Worm (Caenorhabditis elegans) whole organism, young adult: ENCODE results near the gene ugt-40.

Source experiments
- B0336.3 ChIP-seq: fragments of 200-800 bp; sonication (Bioruptor generic); IDR thresholded peaks from 2 replicates; pipeline ENCODE4 v1.3.6; 2022; ENCODE audit warnings: missing genetic modification characterization, missing compliant biosample characterization
- F33H1.4 ChIP-seq: fragments of 200-800 bp; sonication (Bioruptor generic); IDR thresholded peaks from 2 replicates; pipeline ENCODE4 v1.3.6; 2022; ENCODE audit warnings: missing genetic modification reagents, missing genetic modification characterization, missing compliant biosample characterization
- F55B11.4 ChIP-seq: sonication (generic microtip); optimal IDR thresholded peaks from 2 replicates; lab custom pipeline; 2016; ENCODE audit warnings: missing compliant biosample characterization, missing genetic modification characterization, borderline replicate concordance; ENCODE audit not compliant: insufficient read depth
- K11D2.4 ChIP-seq: fragments of 200-800 bp; sonication (Bioruptor generic); IDR thresholded peaks from 2 replicates; pipeline ENCODE4 v1.3.6; 2022; ENCODE audit warnings: missing genetic modification reagents, missing genetic modification characterization, missing compliant biosample characterization
- T07F8.4 ChIP-seq: sonication (generic microtip); optimal IDR thresholded peaks from 2 replicates; lab custom pipeline; 2016; ENCODE audit warnings: mild to moderate bottlenecking, missing genetic modification characterization, moderate library complexity, missing compliant biosample characterization
- T26A5.8 ChIP-seq: sonication (generic microtip); optimal IDR thresholded peaks from 2 replicates; lab custom pipeline; 2016; ENCODE audit warnings: missing genetic modification characterization, missing compliant biosample characterization
- Y53F4B.3 ChIP-seq: fragments of 200-800 bp; sonication (Bioruptor generic); IDR thresholded peaks from 2 replicates; pipeline ENCODE4 v1.3.6; 2022; ENCODE audit warnings: missing genetic modification reagents, missing genetic modification characterization, missing compliant biosample characterization
- Y79H2A.3 ChIP-seq: fragments of 200-800 bp; sonication (Bioruptor generic); conservative IDR thresholded peaks from 2 replicates; pipeline ENCODE4 v1.3.6; 2022; ENCODE audit warnings: missing genetic modification reagents, missing genetic modification characterization, missing compliant biosample characterization
- attf-3 ChIP-seq: fragments of 200-800 bp; sonication (Bioruptor generic); conservative IDR thresholded peaks from 2 replicates; pipeline ENCODE4 v1.3.6; 2022; ENCODE audit warnings: missing genetic modification reagents, missing genetic modification characterization, missing compliant biosample characterization
- attf-5 ChIP-seq: fragments of 200-800 bp; sonication (Bioruptor generic); optimal IDR thresholded peaks from 2 replicates; lab custom pipeline; 2018; ENCODE audit warnings: mild to moderate bottlenecking, missing genetic modification characterization, missing compliant biosample characterization
- attf-6 ChIP-seq: fragments of 200-800 bp; sonication (Bioruptor generic); IDR thresholded peaks from 2 replicates; pipeline ENCODE4 v1.3.6; 2022; ENCODE audit warnings: missing genetic modification reagents, missing genetic modification characterization, missing compliant biosample characterization
- ccch-3 ChIP-seq: fragments of 200-800 bp; sonication (Bioruptor generic); optimal IDR thresholded peaks from 2 replicates; lab custom pipeline; 2018; ENCODE audit warnings: mild to moderate bottlenecking, missing genetic modification characterization, missing compliant biosample characterization
- ceh-100 ChIP-seq: fragments of 200-800 bp; sonication (Bioruptor generic); IDR thresholded peaks from 2 replicates; pipeline ENCODE4 v1.3.6; 2022; ENCODE audit warnings: missing genetic modification reagents, missing genetic modification characterization, missing compliant biosample characterization
- ceh-79 ChIP-seq: sonication (generic microtip); optimal IDR thresholded peaks from 2 replicates; lab custom pipeline; 2017; ENCODE audit warnings: mild to moderate bottlenecking, missing genetic modification characterization, missing compliant biosample characterization
- chd-7 ChIP-seq: sonication (generic microtip); optimal IDR thresholded peaks from 2 replicates; lab custom pipeline; 2016; ENCODE audit warnings: mild to moderate bottlenecking, missing genetic modification characterization, moderate library complexity, missing compliant biosample characterization
- die-1 ChIP-seq: sonication (generic microtip); optimal IDR thresholded peaks from 2 replicates; lab custom pipeline; 2016; ENCODE audit warnings: missing genotype, mild to moderate bottlenecking, missing genetic modification characterization, missing compliant biosample characterization
- dox-1 ChIP-seq: fragments of 200-800 bp; sonication (Bioruptor generic); IDR thresholded peaks from 2 replicates; pipeline ENCODE4 v1.3.6; 2022; ENCODE audit warnings: missing genetic modification reagents, missing genetic modification characterization, missing compliant biosample characterization
- dpl-1 ChIP-seq: fragments of 150-350 bp; optimal IDR thresholded peaks from 2 replicates; lab custom pipeline; 2014; ENCODE audit warnings: missing biosample characterization, missing genetic modification reagents, missing genetic modification characterization
- egl-18 ChIP-seq: fragments of 200-800 bp; sonication (Bioruptor generic); IDR thresholded peaks from 2 replicates; pipeline ENCODE4 v1.3.6; 2022; ENCODE audit warnings: missing genetic modification reagents, missing genetic modification characterization, missing compliant biosample characterization
- egl-44 ChIP-seq: fragments of 200-800 bp; sonication (Bioruptor generic); IDR thresholded peaks from 2 replicates; pipeline ENCODE4 v1.3.6; 2022; ENCODE audit warnings: missing genetic modification reagents, missing genetic modification characterization, missing compliant biosample characterization
- egrh-3 ChIP-seq: fragments of 200-800 bp; sonication (Bioruptor generic); IDR thresholded peaks from 2 replicates; pipeline ENCODE4 v1.3.6; 2022; ENCODE audit warnings: missing genetic modification reagents, missing genetic modification characterization, missing compliant biosample characterization
- ekl-4 ChIP-seq: fragments of 200-800 bp; sonication (Bioruptor generic); IDR thresholded peaks from 2 replicates; pipeline ENCODE4 v1.3.6; 2022; ENCODE audit warnings: missing genetic modification reagents, missing genetic modification characterization, missing compliant biosample characterization
- him-1 ChIP-seq: sonication (generic microtip); optimal IDR thresholded peaks from 2 replicates; lab custom pipeline; 2016; ENCODE audit warnings: missing genotype, missing genetic modification reagents, missing genetic modification characterization, missing compliant biosample characterization
- hlh-12 ChIP-seq: sonication (generic microtip); optimal IDR thresholded peaks from 2 replicates; lab custom pipeline; 2016; ENCODE audit warnings: missing genetic modification characterization, missing compliant biosample characterization
- lir-1 ChIP-seq: fragments of 200-800 bp; sonication (Bioruptor generic); conservative IDR thresholded peaks from 2 replicates; pipeline ENCODE4 v1.3.6; 2022; ENCODE audit warnings: missing genetic modification reagents, missing genetic modification characterization, missing compliant biosample characterization
- lsy-27 ChIP-seq: sonication (generic microtip); optimal IDR thresholded peaks from 2 replicates; lab custom pipeline; 2017; ENCODE audit warnings: missing genetic modification characterization, mild to moderate bottlenecking, missing compliant biosample characterization, antibody characterized with exemption, missing genotype, borderline replicate concordance; ENCODE audit not compliant: insufficient read depth
- madf-3 ChIP-seq: fragments of 200-800 bp; sonication (Bioruptor generic); IDR thresholded peaks from 2 replicates; pipeline ENCODE4 v1.3.6; 2022; ENCODE audit warnings: missing genetic modification reagents, missing genetic modification characterization, missing compliant biosample characterization
- mcd-1 ChIP-seq: fragments of 200-800 bp; sonication (Bioruptor generic); IDR thresholded peaks from 2 replicates; pipeline ENCODE4 v1.3.6; 2022; ENCODE audit warnings: missing genetic modification reagents, missing genetic modification characterization, missing compliant biosample characterization
- mxl-1 ChIP-seq: sonication (generic microtip); optimal IDR thresholded peaks from 2 replicates; lab custom pipeline; 2016; ENCODE audit warnings: missing genetic modification characterization, missing compliant biosample characterization
- nfya-2 ChIP-seq: fragments of 200-800 bp; sonication (Bioruptor generic); IDR thresholded peaks from 2 replicates; pipeline ENCODE4 v1.3.6; 2022; ENCODE audit warnings: missing genetic modification reagents, missing genetic modification characterization, missing compliant biosample characterization
- nhr-179 ChIP-seq: sonication (generic microtip); optimal IDR thresholded peaks from 2 replicates; lab custom pipeline; 2016; ENCODE audit warnings: mild to moderate bottlenecking, missing genetic modification characterization, missing compliant biosample characterization
- nhr-80 ChIP-seq: sonication (generic microtip); optimal IDR thresholded peaks from 2 replicates; lab custom pipeline; 2016; ENCODE audit warnings: missing genetic modification characterization, missing compliant biosample characterization
- nhr-90 ChIP-seq: sonication (generic microtip); optimal IDR thresholded peaks from 2 replicates; lab custom pipeline; 2016; ENCODE audit warnings: missing genotype, mild to moderate bottlenecking, missing genetic modification characterization, missing compliant biosample characterization
- rcor-1 ChIP-seq: fragments of 200-800 bp; sonication (Bioruptor generic); IDR thresholded peaks from 2 replicates; pipeline ENCODE4 v1.3.6; 2022; ENCODE audit warnings: missing genetic modification reagents, missing genetic modification characterization, missing compliant biosample characterization
- repo-1 ChIP-seq: sonication (generic microtip); optimal IDR thresholded peaks from 2 replicates; lab custom pipeline; 2017; ENCODE audit warnings: mild to moderate bottlenecking, missing genetic modification characterization, missing compliant biosample characterization
- rpc-1 ChIP-seq, 2 experiments: fragments of 150-350 bp in 1 of 2; sonication (generic microtip) in 1 of 2; optimal IDR thresholded peaks; 2 replicates each; lab custom pipeline; 2014 to 2018; ENCODE audit warnings: missing biosample characterization in 1 of 2, missing genetic modification characterization in 1 of 2, missing genetic modification reagents in 1 of 2, missing genotype in 1 of 2
- snpc-3.4 ChIP-seq: sonication (generic microtip); optimal IDR thresholded peaks from 2 replicates; lab custom pipeline; 2017; ENCODE audit warnings: missing genetic modification characterization, mild to moderate bottlenecking, missing compliant biosample characterization, antibody characterized with exemption, moderate library complexity, missing genotype, missing genetic modification reagents
- somi-1 ChIP-seq: fragments of 200-800 bp; sonication (Bioruptor generic); optimal IDR thresholded peaks from 2 replicates; lab custom pipeline; 2018; ENCODE audit warnings: mild to moderate bottlenecking, missing genetic modification characterization, missing compliant biosample characterization
- sptf-2 ChIP-seq: fragments of 200-800 bp; sonication (Bioruptor generic); optimal IDR thresholded peaks from 2 replicates; lab custom pipeline; 2018; ENCODE audit warnings: mild to moderate bottlenecking, missing genetic modification characterization, missing compliant biosample characterization
- tbp1 ChIP-seq: fragments of 200-800 bp; sonication (Bioruptor generic); optimal IDR thresholded peaks from 2 replicates; lab custom pipeline; 2018; ENCODE audit warnings: mild to moderate bottlenecking, missing genetic modification characterization, missing compliant biosample characterization
- unc-62 ChIP-seq: fragments of 150-350 bp; optimal IDR thresholded peaks from 2 replicates; lab custom pipeline; 2014; ENCODE audit warnings: missing biosample characterization, missing genetic modification reagents, missing genetic modification characterization
- zim-3 ChIP-seq: sonication (generic microtip); optimal IDR thresholded peaks from 2 replicates; lab custom pipeline; 2017; ENCODE audit warnings: mild to moderate bottlenecking, missing genetic modification characterization, moderate library complexity, missing compliant biosample characterization
- ztf-25 ChIP-seq: fragments of 200-800 bp; sonication (Bioruptor generic); IDR thresholded peaks from 2 replicates; pipeline ENCODE4 v1.3.6; 2022; ENCODE audit warnings: missing genetic modification reagents, missing genetic modification characterization, missing compliant biosample characterization
- ztf-26 ChIP-seq: sonication (generic microtip); optimal IDR thresholded peaks from 2 replicates; lab custom pipeline; 2017; ENCODE audit warnings: missing genetic modification characterization, missing compliant biosample characterization

Gene ugt-40

ce11 chrV:7150570-7150969 is 8.8 kb upstream of the ugt-40 start, which contains the start of gene F10D2.8:
F10D2.8 (minus strand) TSS chrV:7150714.
- TF ChIP-seq nhr-80 (tag; lab: Kevin White, UChicago) (peak; percentile 76), B0336.3 (GFP tag; lab: Robert Waterston, UW) (no peak), ccch-3 (no peak)

DNA sequence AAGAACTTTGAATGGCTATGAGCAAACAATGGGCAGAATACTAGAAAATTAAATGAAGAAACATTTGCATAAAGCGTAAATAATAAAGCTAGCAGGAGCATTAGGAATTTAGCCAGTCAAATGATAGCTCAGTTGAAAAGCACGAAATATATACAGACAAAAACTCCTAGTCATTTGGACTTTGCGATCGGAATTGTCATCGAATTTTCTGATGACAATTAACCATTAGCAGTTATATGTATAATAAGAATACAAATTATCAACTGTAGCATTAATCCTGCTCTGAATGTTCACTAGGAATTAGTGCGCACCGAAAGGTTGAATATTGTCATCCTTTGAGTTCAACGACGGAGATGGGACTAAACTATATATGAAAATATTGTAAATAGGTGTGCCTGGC is 5.6 kb upstream of the ugt-40 start, which contains the start of gene ugt-38:
TSS of gene ugt-38 (minus strand) at position 101 of the 400 bp plus-strand sequence.
- TF ChIP-seq egrh-3 (GFP tag; lab: Robert Waterston, UW), result no peak
- no peak for TF ChIP-seq egl-18 (GFP tag; lab: Robert Waterston, UW)
- TF ChIP-seq hlh-12 (tag; lab: Kevin White, UChicago), result no peak
- no peak for TF ChIP-seq zim-3 (tag; lab: Kevin White, UChicago)
- no peak for TF ChIP-seq rcor-1 (GFP tag; lab: Robert Waterston, UW)
- no peak for TF ChIP-seq K11D2.4 (GFP tag; lab: Robert Waterston, UW)
- TF ChIP-seq repo-1 (tag; lab: Kevin White, UChicago), result no peak
- TF ChIP-seq madf-3 (GFP tag; lab: Robert Waterston, UW), result no peak
- TF ChIP-seq nhr-179 (tag; lab: Kevin White, UChicago), result no peak
- TF ChIP-seq, all 124 proteins: peak for 0

DNA sequence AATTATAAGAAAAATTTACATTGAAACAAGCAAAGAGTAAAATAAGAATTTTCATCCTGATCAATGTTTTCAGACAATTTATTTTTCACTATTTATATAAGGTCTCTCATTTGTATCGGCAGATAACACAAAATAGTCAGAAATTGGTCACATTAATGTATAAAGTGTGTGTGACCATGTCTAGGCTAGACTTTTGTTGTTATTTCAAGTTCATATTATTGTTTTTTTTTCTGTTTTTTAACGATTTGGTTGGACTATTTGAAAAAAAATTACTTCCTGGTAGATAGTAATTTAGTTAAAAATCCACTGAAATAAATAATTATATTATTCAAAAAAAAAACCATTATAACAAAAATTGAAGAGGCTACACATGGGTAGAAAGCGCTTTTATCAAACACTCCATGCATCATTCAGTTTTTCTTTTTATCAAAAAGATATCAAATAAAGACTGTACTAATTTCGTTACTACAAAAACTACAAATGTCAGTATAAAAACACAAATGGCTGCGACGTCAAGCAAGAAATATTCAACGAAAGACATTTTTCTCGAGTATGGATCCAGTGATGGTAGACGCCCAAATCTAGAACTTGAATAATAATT is 3.6 kb upstream of the ugt-40 start, which contains the start of gene ugt-37:
TSS of gene ugt-37 (minus strand) at position 69 of the 601 bp plus-strand sequence.
- TF ChIP-seq somi-1 (no peak), Y79H2A.3 (GFP tag; lab: Robert Waterston, UW) (no peak), him-1 (tag; lab: Kevin White, UChicago) (no peak), unc-62 (GFP tag; lab: Kevin White, UChicago) (no peak), F33H1.4 (GFP tag; lab: Robert Waterston, UW) (no peak), T26A5.8 (tag; lab: Kevin White, UChicago) (no peak), tbp1 (GFP tag; lab: Kevin White, UChicago) (no peak), ceh-100 (no peak), attf-3 (GFP tag; lab: Robert Waterston, UW) (no peak), F55B11.4 (tag; lab: Kevin White, UChicago) (no peak), attf-6 (GFP tag; lab: Robert Waterston, UW) (no peak), ceh-79 (tag; lab: Kevin White, UChicago) (no peak), zim-3 (tag; lab: Kevin White, UChicago) (no peak), ekl-4 (GFP tag; lab: Robert Waterston, UW) (no peak), ztf-26 (tag; lab: Kevin White, UChicago) (no peak), lir-1 (GFP tag; lab: Robert Waterston, UW) (no peak), lsy-27 (tag; lab: Kevin White, UChicago) (no peak), attf-5 (GFP tag; lab: Kevin White, UChicago) (no peak), sptf-2 (GFP tag; lab: Kevin White, UChicago) (no peak)

DNA sequence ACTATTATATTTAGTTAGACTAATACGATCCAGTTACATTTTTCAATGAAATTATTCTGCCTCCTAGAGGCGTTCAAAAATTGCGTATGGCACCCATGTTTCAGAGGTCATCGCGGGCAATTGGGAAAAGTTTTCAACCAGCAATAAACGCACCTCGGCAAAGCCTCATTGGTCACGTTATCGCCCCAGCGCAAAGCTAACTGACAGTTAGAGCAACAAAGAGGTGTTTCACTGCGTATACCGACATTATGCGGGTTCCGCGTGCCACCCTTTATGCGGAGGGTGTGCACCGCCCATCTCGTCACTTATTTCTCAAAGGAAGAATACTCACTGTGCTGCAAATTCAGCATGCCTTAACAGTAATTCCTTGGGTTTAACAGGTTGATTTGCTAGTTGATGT is 897 bp upstream of the ugt-40 start:
- TF ChIP-seq T07F8.4 (tag; lab: Kevin White, UChicago) (no peak), Y53F4B.3 (no peak), mcd-1 (GFP tag; lab: Robert Waterston, UW) (no peak), unc-62 (GFP tag; lab: Kevin White, UChicago) (no peak), nfya-2 (GFP tag; lab: Robert Waterston, UW) (no peak), ztf-25 (GFP tag; lab: Robert Waterston, UW) (no peak), dox-1 (GFP tag; lab: Robert Waterston, UW) (no peak; the same call in 1 of the 2 replicates), egl-44 (no peak), snpc-3.4 (tag; lab: Kevin White, UChicago) (peak; percentile 76), nhr-90 (no peak), die-1 (tag; lab: Kevin White, UChicago) (no peak), chd-7 (tag; lab: Kevin White, UChicago) (no peak), rpc-1 (optimal IDR thresholded peaks at IDR 0.05; lab: Kevin White, UChicago) (no peak), rpc-1 (tag; optimal IDR thresholded peaks at IDR 0.05; lab: Kevin White, UChicago) (peak; percentile 6), dpl-1 (GFP tag; lab: Kevin White, UChicago) (no peak), mxl-1 (tag; lab: Kevin White, UChicago) (no peak)
